Fruit fly (Drosophila melanogaster) whole organism, embryonic: Measurements from ENCODE around the gene Tfb5.

Experiments used
- Abd-B ChIP-seq: fragments of 200-800 bp; sonication (Bioruptor generic); optimal IDR thresholded peaks from 2 replicates; lab custom pipeline; 2018; ENCODE audit warnings: missing biosample characterization, mild to moderate bottlenecking, missing genetic modification characterization, moderate library complexity
- Ada2b ChIP-seq: fragments of 200-800 bp; sonication (Bioruptor generic); IDR thresholded peaks from 2 replicates; pipeline ENCODE4 v1.3.6; 2022; ENCODE audit warnings: missing biosample characterization, missing genetic modification characterization
- Atf6 ChIP-seq: fragments of 200-800 bp; sonication (Bioruptor generic); IDR thresholded peaks from 2 replicates; pipeline ENCODE4 v1.3.6; 2022; ENCODE audit warnings: missing biosample characterization, missing genetic modification characterization
- CG13123 ChIP-seq: fragments of 200-800 bp; sonication (Bioruptor generic); optimal IDR thresholded peaks from 2 replicates; lab custom pipeline; 2016; ENCODE audit warnings: missing biosample characterization, missing genetic modification characterization
- CG13624 ChIP-seq: fragments of 200-800 bp; sonication (Bioruptor generic); optimal IDR thresholded peaks from 2 replicates; lab custom pipeline; 2016; ENCODE audit warnings: missing biosample characterization, missing genetic modification characterization
- CG13894 ChIP-seq: fragments of 200-800 bp; sonication (Bioruptor generic); optimal IDR thresholded peaks from 3 replicates; lab custom pipeline; 2018; ENCODE audit warnings: missing biosample characterization, mild to moderate bottlenecking, missing genetic modification characterization, moderate library complexity
- CG17802 ChIP-seq: fragments of 200-800 bp; sonication (Bioruptor generic); optimal IDR thresholded peaks from 2 replicates; lab custom pipeline; 2018; ENCODE audit warnings: missing biosample characterization, mild to moderate bottlenecking, missing genetic modification characterization, moderate library complexity
- CG18476 ChIP-seq: fragments of 200-800 bp; sonication (Bioruptor generic); optimal IDR thresholded peaks from 2 replicates; lab custom pipeline; 2016; ENCODE audit warnings: missing biosample characterization, mild to moderate bottlenecking, missing genetic modification characterization
- CG30431 ChIP-seq: fragments of 200-800 bp; sonication (Bioruptor generic); optimal IDR thresholded peaks from 2 replicates; lab custom pipeline; 2017; ENCODE audit warnings: missing biosample characterization, missing genetic modification characterization
- CG31365 ChIP-seq: fragments of 200-800 bp; sonication (Bioruptor generic); optimal IDR thresholded peaks from 2 replicates; lab custom pipeline; 2018; ENCODE audit warnings: missing biosample characterization, mild to moderate bottlenecking, missing genetic modification characterization
- CG31388 ChIP-seq: fragments of 200-800 bp; sonication (Bioruptor generic); optimal IDR thresholded peaks from 2 replicates; lab custom pipeline; 2016; ENCODE audit warnings: missing biosample characterization, missing genetic modification characterization
- CG34224 ChIP-seq: fragments of 200-800 bp; sonication (Bioruptor generic); IDR thresholded peaks from 3 replicates; pipeline ENCODE4 v1.3.6; 2022; ENCODE audit warnings: missing biosample characterization, missing genetic modification characterization; ENCODE audit not compliant: partially characterized antibody
- CG34376 ChIP-seq: fragments of 200-800 bp; sonication (Bioruptor generic); optimal IDR thresholded peaks from 2 replicates; lab custom pipeline; 2018; ENCODE audit warnings: missing biosample characterization, mild to moderate bottlenecking, missing genetic modification characterization
- CG34422 ChIP-seq: fragments of 200-800 bp; sonication (Bioruptor generic); IDR thresholded peaks from 3 replicates; pipeline ENCODE4 v1.3.6; 2022; ENCODE audit warnings: missing biosample characterization, missing genetic modification characterization
- CG3847 ChIP-seq: fragments of 200-800 bp; sonication (Bioruptor generic); IDR thresholded peaks from 2 replicates; pipeline ENCODE4 v1.3.6; 2022; ENCODE audit warnings: missing biosample characterization, missing genetic modification characterization
- CG4617 ChIP-seq: fragments of 200-800 bp; sonication (Bioruptor generic); optimal IDR thresholded peaks from 3 replicates; lab custom pipeline; 2016; ENCODE audit warnings: missing biosample characterization, missing genetic modification characterization, borderline replicate concordance
- CG6689 ChIP-seq: fragments of 200-800 bp; sonication (Bioruptor generic); IDR thresholded peaks from 2 replicates; pipeline ENCODE4 v1.3.6; 2022; ENCODE audit warnings: missing biosample characterization, missing genetic modification characterization
- CG9932 ChIP-seq: fragments of 200-800 bp; sonication (Bioruptor generic); IDR thresholded peaks from 2 replicates; pipeline ENCODE4 v1.3.6; 2022; ENCODE audit warnings: missing biosample characterization, missing genetic modification characterization
- D19B ChIP-seq: fragments of 200-800 bp; sonication (Bioruptor generic); optimal IDR thresholded peaks from 2 replicates; lab custom pipeline; 2017; ENCODE audit warnings: missing biosample characterization, mild to moderate bottlenecking, missing genetic modification characterization
- Dfd ChIP-seq, 2 experiments: fragments of >200 bp; optimal IDR thresholded peaks; 2 replicates each; lab custom pipeline; 2017; ENCODE audit warnings: missing biosample characterization in 2 of 2, missing genetic modification characterization in 2 of 2
- Doc2 ChIP-seq: fragments of 200-800 bp; sonication (Bioruptor generic); IDR thresholded peaks from 2 replicates; pipeline ENCODE4 v1.3.6; 2022; ENCODE audit warnings: missing biosample characterization, missing genetic modification characterization
- Fer3 ChIP-seq: fragments of 200-800 bp; sonication (Bioruptor generic); optimal IDR thresholded peaks from 2 replicates; lab custom pipeline; 2018; ENCODE audit warnings: missing biosample characterization, mild to moderate bottlenecking, missing genetic modification characterization, moderate library complexity
- HLH54F ChIP-seq: fragments of 200-800 bp; sonication (Bioruptor generic); optimal IDR thresholded peaks from 3 replicates; lab custom pipeline; 2016; ENCODE audit warnings: missing biosample characterization, missing genetic modification characterization
- Mad ChIP-seq: fragments of 200-800 bp; sonication (Bioruptor generic); optimal IDR thresholded peaks from 2 replicates; lab custom pipeline; 2016; ENCODE audit warnings: missing biosample characterization, missing genetic modification characterization
- Rx ChIP-seq: fragments of 200-800 bp; sonication (Bioruptor generic); IDR thresholded peaks from 2 replicates; pipeline ENCODE4 v1.3.6; 2022; ENCODE audit warnings: missing biosample characterization, missing genetic modification characterization
- Tbp ChIP-seq: fragments of >200 bp; optimal IDR thresholded peaks from 2 replicates; lab custom pipeline; 2018; ENCODE audit warnings: missing biosample characterization, missing genetic modification characterization
- Trl ChIP-seq, 3 experiments: fragments of >200 bp in 2 of 3; fragments of 200-800 bp in 1 of 3; sonication (Bioruptor generic) in 1 of 3; optimal IDR thresholded peaks; 2 replicates in 1 of 3; 3 replicates in 2 of 3; lab custom pipeline; 2016 to 2017; ENCODE audit warnings: missing biosample characterization in 1 of 3, missing genetic modification characterization in 1 of 3
- ac ChIP-seq: fragments of 200-800 bp; sonication (Bioruptor generic); optimal IDR thresholded peaks from 3 replicates; lab custom pipeline; 2017; ENCODE audit warnings: missing biosample characterization, mild to moderate bottlenecking, missing genetic modification characterization
- ara ChIP-seq: fragments of 200-800 bp; sonication (Bioruptor generic); IDR thresholded peaks from 2 replicates; pipeline ENCODE4 v1.3.6; 2022; ENCODE audit warnings: missing biosample characterization, missing genetic modification characterization
- ato ChIP-seq: fragments of 200-800 bp; sonication (Bioruptor generic); IDR thresholded peaks from 2 replicates; pipeline ENCODE4 v1.3.6; 2022; ENCODE audit warnings: missing biosample characterization, missing genetic modification characterization; ENCODE audit not compliant: partially characterized antibody
- bsh ChIP-seq, 2 experiments: fragments of 200-800 bp; sonication (Bioruptor generic); optimal IDR thresholded peaks; 2 replicates each; lab custom pipeline; 2017 to 2018; ENCODE audit warnings: mild to moderate bottlenecking in 2 of 2, missing biosample characterization in 2 of 2, missing genetic modification characterization in 2 of 2, moderate library complexity in 1 of 2
- da ChIP-seq: fragments of 200-800 bp; sonication (Bioruptor generic); optimal IDR thresholded peaks from 2 replicates; lab custom pipeline; 2016; ENCODE audit warnings: missing biosample characterization, missing genetic modification characterization
- fd96Cb ChIP-seq: fragments of 200-800 bp; sonication (Bioruptor generic); optimal IDR thresholded peaks from 2 replicates; lab custom pipeline; 2018; ENCODE audit warnings: missing biosample characterization, mild to moderate bottlenecking, missing genetic modification characterization, moderate library complexity
- ftz-f1 ChIP-seq: fragments of 200-800 bp; sonication (Bioruptor generic); optimal IDR thresholded peaks from 2 replicates; lab custom pipeline; 2016; ENCODE audit warnings: missing biosample characterization, missing genetic modification characterization
- gsb-n ChIP-seq: fragments of 200-800 bp; sonication (Bioruptor generic); optimal IDR thresholded peaks from 3 replicates; lab custom pipeline; 2018; ENCODE audit warnings: missing biosample characterization, mild to moderate bottlenecking, missing genetic modification characterization
- jumu ChIP-seq: fragments of 200-800 bp; sonication (Bioruptor generic); optimal IDR thresholded peaks from 3 replicates; lab custom pipeline; 2016; ENCODE audit warnings: missing biosample characterization, missing genetic modification characterization
- mld ChIP-seq: fragments of 200-800 bp; sonication (Bioruptor generic); IDR thresholded peaks from 3 replicates; pipeline ENCODE4 v1.3.6; 2022; ENCODE audit warnings: missing biosample characterization, missing genetic modification characterization; ENCODE audit not compliant: partially characterized antibody
- nom ChIP-seq: fragments of 200-800 bp; sonication (Bioruptor generic); optimal IDR thresholded peaks from 2 replicates; lab custom pipeline; 2017; ENCODE audit warnings: missing biosample characterization, missing genetic modification characterization, mild to moderate bottlenecking, moderate library complexity, missing genetic modification reagents
- onecut ChIP-seq: fragments of 200-800 bp; sonication (Bioruptor generic); IDR thresholded peaks from 2 replicates; pipeline ENCODE4 v1.3.6; 2022; ENCODE audit warnings: missing biosample characterization, missing genetic modification characterization
- pita ChIP-seq: fragments of 200-800 bp; sonication (Bioruptor generic); optimal IDR thresholded peaks from 2 replicates; lab custom pipeline; 2017; ENCODE audit warnings: missing biosample characterization, mild to moderate bottlenecking, missing genetic modification characterization
- sens-2 ChIP-seq: fragments of 200-800 bp; sonication (Bioruptor generic); IDR thresholded peaks from 2 replicates; pipeline ENCODE4 v1.3.6; 2022; ENCODE audit warnings: missing biosample characterization, missing genetic modification characterization
- seq ChIP-seq: fragments of 200-800 bp; sonication (Bioruptor generic); IDR thresholded peaks from 2 replicates; pipeline ENCODE4 v1.3.6; 2022; ENCODE audit warnings: missing biosample characterization, missing genetic modification characterization
- sr ChIP-seq: fragments of 200-800 bp; sonication (Bioruptor generic); IDR thresholded peaks from 3 replicates; pipeline ENCODE4 v1.3.6; 2022; ENCODE audit warnings: missing biosample characterization, missing genetic modification characterization
- tx ChIP-seq: fragments of 200-800 bp; sonication (Bioruptor generic); optimal IDR thresholded peaks from 2 replicates; lab custom pipeline; 2016; ENCODE audit warnings: missing biosample characterization, missing genetic modification characterization
- usp ChIP-seq: fragments of >200 bp; optimal IDR thresholded peaks from 2 replicates; lab custom pipeline; 2017; ENCODE audit warnings: missing biosample characterization, missing genetic modification characterization
- wor ChIP-seq: fragments of 200-800 bp; sonication (Bioruptor generic); IDR thresholded peaks from 2 replicates; pipeline ENCODE4 v1.3.6; 2022; ENCODE audit warnings: missing biosample characterization, missing genetic modification characterization
- zen2 ChIP-seq: fragments of 200-800 bp; sonication (Bioruptor generic); IDR thresholded peaks from 3 replicates; pipeline ENCODE4 v1.3.6; 2022; ENCODE audit warnings: missing biosample characterization, missing genetic modification characterization; ENCODE audit not compliant: partially characterized antibody
- zf30C ChIP-seq: fragments of 200-800 bp; sonication (Bioruptor generic); optimal IDR thresholded peaks from 3 replicates; lab custom pipeline; 2018; ENCODE audit warnings: missing biosample characterization, mild to moderate bottlenecking, missing genetic modification characterization

Tfb5 gene

dm6 chr2L:4997401-4998259 is 13.0 kb downstream of the Tfb5 start (continued):
- TF ChIP-seq CG31365 (tag; lab: Kevin White, UChicago) (peak; percentile 98), Mad (GFP tag; lab: Kevin White, UChicago) (peak; percentile 98), ftz-f1 (GFP tag; lab: Kevin White, UChicago) (peak; percentile 88), CG34376 (peak; percentile 97), Abd-B (GFP tag; lab: Kevin White, UChicago) (no peak), ato (GFP tag; lab: Robert Waterston, UW) (peak; percentile 44; the same call in 1 of the 2 replicates), CG13624 (GFP tag; lab: Kevin White, UChicago) (peak; percentile 99), zen2 (GFP tag; lab: Robert Waterston, UW) (peak; percentile 43; the same call in 1 of the 3 replicates), da (GFP tag; lab: Kevin White, UChicago) (peak; percentile 99), Tbp (GFP tag; lab: Kevin White, UChicago) (no peak), mld (GFP tag; lab: Robert Waterston, UW) (0 out of 3 replicates have a peak, but pooled peaks have one; percentile 25), sr (GFP tag; lab: Robert Waterston, UW) (peak; percentile 98), Ada2b (GFP tag; lab: Robert Waterston, UW) (peak; percentile 99), CG30431 (GFP tag; lab: Kevin White, UChicago) (peak; percentile 99), jumu (GFP tag; lab: Kevin White, UChicago) (peak; percentile 99), CG13894 (tag; lab: Kevin White, UChicago) (peak; percentile 97), sens-2 (GFP tag; lab: Robert Waterston, UW) (peak; percentile 99), bsh (GFP tag; optimal IDR thresholded peaks at IDR 0.05; lab: Kevin White, UChicago) (peak; percentile 98 to 99), HLH54F (peak; percentile 99), CG31388 (GFP tag; lab: Kevin White, UChicago) (peak; percentile 98), Dfd (GFP tag; optimal IDR thresholded peaks at IDR 0.05; lab: Kevin White, UChicago) (peak; percentile 58 to 81), gsb-n (tag; lab: Kevin White, UChicago) (peak; percentile 99), CG3847 (peak; percentile 99), nom (peak; percentile 98), Rx (GFP tag; lab: Robert Waterston, UW) (peak; percentile 99), ara (GFP tag; lab: Robert Waterston, UW) (peak; percentile 99), wor (peak; percentile 99), CG9932 (GFP tag; lab: Robert Waterston, UW) (peak; percentile 100), CG34422 (GFP tag; lab: Robert Waterston, UW) (peak; percentile 100), D19B (GFP tag; lab: Kevin White, UChicago) (peak; percentile 95), Trl (optimal IDR thresholded peaks at IDR 0.05; lab: Kevin White, UChicago) (peak; percentile 91 to 94), Trl (GFP tag; optimal IDR thresholded peaks at IDR 0.05; lab: Kevin White, UChicago) (peak; percentile 99), CG6689 (GFP tag; lab: Robert Waterston, UW) (peak; percentile 99), Atf6 (GFP tag; lab: Robert Waterston, UW) (peak; percentile 99), usp (GFP tag; lab: Kevin White, UChicago) (no peak), CG13123 (GFP tag; lab: Kevin White, UChicago) (peak; percentile 98), CG17802 (tag; lab: Kevin White, UChicago) (peak; percentile 94), seq (GFP tag; lab: Robert Waterston, UW) (peak; percentile 99), CG4617 (peak; percentile 99), zf30C (GFP tag; lab: Kevin White, UChicago) (no peak), CG34224 (no peak), pita (GFP tag; lab: Kevin White, UChicago) (no peak), CG18476 (GFP tag; lab: Kevin White, UChicago) (peak; percentile 100), fd96Cb (tag; lab: Kevin White, UChicago) (peak; percentile 99), onecut (GFP tag; lab: Robert Waterston, UW) (peak; percentile 97), tx (GFP tag; lab: Kevin White, UChicago) (peak; percentile 99), ac (GFP tag; lab: Kevin White, UChicago) (peak; percentile 97), Fer3 (peak; percentile 99), Doc2 (peak; percentile 98)
